Fruit fly (Drosophila melanogaster) whole organism, prepupa: Measurements from ENCODE around the gene CG5853.
A peak's percentile ranks its signal among the peaks of the same experiment; 100 is the strongest.

Experiments used
- Blimp-1 ChIP-seq: fragments of 200-800 bp; sonication (Bioruptor generic); optimal IDR thresholded peaks from 3 replicates; lab custom pipeline; 2017; ENCODE audit warnings: missing biosample characterization, missing genetic modification characterization, mild to moderate bottlenecking, moderate library complexity, missing genetic modification reagents
- CG10631 ChIP-seq: fragments of 200-800 bp; sonication (Bioruptor generic); optimal IDR thresholded peaks from 2 replicates; lab custom pipeline; 2016; ENCODE audit warnings: missing biosample characterization, missing genetic modification characterization
- CG10669 ChIP-seq: fragments of 200-800 bp; sonication (Bioruptor generic); optimal IDR thresholded peaks from 3 replicates; lab custom pipeline; 2018; ENCODE audit warnings: missing biosample characterization, mild to moderate bottlenecking, missing genetic modification characterization, moderate library complexity
- CG11294 ChIP-seq: fragments of 200-800 bp; sonication (Bioruptor generic); IDR thresholded peaks from 2 replicates; pipeline ENCODE4 v1.3.6; 2022; ENCODE audit warnings: missing biosample characterization, missing genetic modification characterization
- CG11762 ChIP-seq: fragments of 200-800 bp; sonication (Bioruptor generic); optimal IDR thresholded peaks from 3 replicates; lab custom pipeline; 2016; ENCODE audit warnings: missing biosample characterization, missing genetic modification characterization; ENCODE audit not compliant: insufficient read depth
- CG11902 ChIP-seq: fragments of 200-800 bp; sonication (Bioruptor generic); optimal IDR thresholded peaks from 3 replicates; lab custom pipeline; 2016; ENCODE audit warnings: missing biosample characterization, missing genetic modification characterization
- CG15336 ChIP-seq: fragments of 200-800 bp; sonication (Bioruptor generic); IDR thresholded peaks from 2 replicates; pipeline ENCODE4 v1.3.6; 2022; ENCODE audit warnings: missing biosample characterization, missing genetic modification characterization
- CG1621 ChIP-seq: fragments of 200-800 bp; sonication (Bioruptor generic); optimal IDR thresholded peaks from 3 replicates; lab custom pipeline; 2018; ENCODE audit warnings: missing biosample characterization, mild to moderate bottlenecking, missing genetic modification characterization
- CG16779 ChIP-seq: fragments of 200-800 bp; sonication (Bioruptor generic); optimal IDR thresholded peaks from 3 replicates; lab custom pipeline; 2017; ENCODE audit warnings: missing biosample characterization, mild to moderate bottlenecking, missing genetic modification characterization
- CG31627 ChIP-seq: fragments of 200-800 bp; sonication (Bioruptor generic); optimal IDR thresholded peaks from 3 replicates; lab custom pipeline; 2016; ENCODE audit warnings: missing biosample characterization, missing genetic modification characterization
- CG32006 ChIP-seq: fragments of 200-800 bp; sonication (Bioruptor generic); optimal IDR thresholded peaks from 3 replicates; lab custom pipeline; 2017; ENCODE audit warnings: missing biosample characterization, mild to moderate bottlenecking, missing genetic modification characterization
- CG34406 ChIP-seq: fragments of 200-800 bp; sonication (Bioruptor generic); optimal IDR thresholded peaks from 3 replicates; lab custom pipeline; 2016; ENCODE audit warnings: missing biosample characterization, missing genetic modification characterization
- CG3919 ChIP-seq: fragments of 200-800 bp; sonication (Bioruptor generic); optimal IDR thresholded peaks from 3 replicates; lab custom pipeline; 2016; ENCODE audit warnings: missing biosample characterization, missing genetic modification characterization
- CG6163 ChIP-seq: fragments of 200-800 bp; sonication (Bioruptor generic); IDR thresholded peaks from 3 replicates; pipeline ENCODE4 v1.3.6; 2022; ENCODE audit warnings: missing biosample characterization, missing genetic modification characterization
- CG6276 ChIP-seq: fragments of 200-800 bp; sonication (Bioruptor generic); optimal IDR thresholded peaks from 2 replicates; lab custom pipeline; 2017; ENCODE audit warnings: missing biosample characterization, mild to moderate bottlenecking, missing genetic modification characterization
- CG6792 ChIP-seq: fragments of 200-800 bp; sonication (Bioruptor generic); optimal IDR thresholded peaks from 3 replicates; lab custom pipeline; 2016; ENCODE audit warnings: missing biosample characterization, missing genetic modification characterization
- CG6854 ChIP-seq: fragments of 200-800 bp; sonication (Bioruptor generic); optimal IDR thresholded peaks from 2 replicates; lab custom pipeline; 2017; ENCODE audit warnings: missing biosample characterization, mild to moderate bottlenecking, missing genetic modification characterization
- CG7368 ChIP-seq: fragments of 200-800 bp; sonication (Bioruptor generic); optimal IDR thresholded peaks from 3 replicates; lab custom pipeline; 2016; ENCODE audit warnings: missing biosample characterization, missing genetic modification characterization
- CG8119 ChIP-seq: fragments of 200-800 bp; sonication (Bioruptor generic); IDR thresholded peaks from 3 replicates; pipeline ENCODE4 v1.3.6; 2022; ENCODE audit warnings: missing biosample characterization, missing genetic modification characterization
- CG8319 ChIP-seq: fragments of 200-800 bp; sonication (Bioruptor generic); optimal IDR thresholded peaks from 3 replicates; lab custom pipeline; 2016; ENCODE audit warnings: missing biosample characterization, missing genetic modification characterization
- CG8632 ChIP-seq: fragments of 200-800 bp; sonication (Bioruptor generic); optimal IDR thresholded peaks from 3 replicates; lab custom pipeline; 2016; ENCODE audit warnings: missing biosample characterization, missing genetic modification characterization
- CG9139 ChIP-seq: fragments of 200-800 bp; sonication (Bioruptor generic); optimal IDR thresholded peaks from 3 replicates; lab custom pipeline; 2017; ENCODE audit warnings: missing biosample characterization, mild to moderate bottlenecking, missing genetic modification characterization
- Eip93F ChIP-seq: fragments of 200-800 bp; sonication (Bioruptor generic); optimal IDR thresholded peaks from 2 replicates; lab custom pipeline; 2016; ENCODE audit warnings: missing biosample characterization, mild to moderate bottlenecking, missing genetic modification characterization
- Ets21C ChIP-seq: fragments of 200-800 bp; sonication (Bioruptor generic); optimal IDR thresholded peaks from 3 replicates; lab custom pipeline; 2016; ENCODE audit warnings: missing biosample characterization, missing genetic modification characterization
- Ets96B ChIP-seq: fragments of 200-800 bp; optimal IDR thresholded peaks from 2 replicates; lab custom pipeline; 2019; ENCODE audit warnings: missing biosample characterization, mild to moderate bottlenecking, missing genetic modification characterization, moderate library complexity
- Gug ChIP-seq: fragments of 200-800 bp; sonication (Bioruptor generic); IDR thresholded peaks from 2 replicates; pipeline ENCODE4 v1.3.6; 2022; ENCODE audit warnings: missing biosample characterization, missing genetic modification characterization
- Hr38 ChIP-seq: sonication (Bioruptor generic); optimal IDR thresholded peaks from 2 replicates; lab custom pipeline; 2016; ENCODE audit warnings: missing biosample characterization, missing genetic modification characterization
- Hr4 ChIP-seq: fragments of 200-800 bp; sonication (Bioruptor generic); optimal IDR thresholded peaks from 3 replicates; lab custom pipeline; 2016; ENCODE audit warnings: missing biosample characterization, missing genetic modification characterization
- Lpt ChIP-seq: fragments of 200-800 bp; sonication (Bioruptor generic); optimal IDR thresholded peaks from 3 replicates; lab custom pipeline; 2016; ENCODE audit warnings: missing biosample characterization, missing genetic modification characterization
- OdsH ChIP-seq: fragments of 200-800 bp; sonication (Bioruptor generic); optimal IDR thresholded peaks from 3 replicates; lab custom pipeline; 2016; ENCODE audit warnings: missing biosample characterization, missing genetic modification characterization
- Smox ChIP-seq: fragments of 200-800 bp; sonication (Bioruptor generic); optimal IDR thresholded peaks from 3 replicates; lab custom pipeline; 2016; ENCODE audit warnings: missing biosample characterization, missing genetic modification characterization
- Sox102F ChIP-seq: fragments of 200-800 bp; sonication (Bioruptor generic); optimal IDR thresholded peaks from 2 replicates; lab custom pipeline; 2016; ENCODE audit warnings: missing biosample characterization, mild to moderate bottlenecking, missing genetic modification characterization
- Sox14 ChIP-seq: fragments of 200-800 bp; sonication (Bioruptor generic); optimal IDR thresholded peaks from 3 replicates; lab custom pipeline; 2016; ENCODE audit warnings: missing biosample characterization, missing genetic modification characterization
- acj6 ChIP-seq: fragments of 200-800 bp; sonication (Bioruptor generic); optimal IDR thresholded peaks from 3 replicates; lab custom pipeline; 2016; ENCODE audit warnings: missing biosample characterization, missing genetic modification characterization
- cyc ChIP-seq: fragments of 200-800 bp; sonication (Bioruptor generic); optimal IDR thresholded peaks from 3 replicates; lab custom pipeline; 2016; ENCODE audit warnings: missing biosample characterization, missing genetic modification characterization
- dsx ChIP-seq: fragments of 200-800 bp; optimal IDR thresholded peaks from 3 replicates; lab custom pipeline; 2019; ENCODE audit warnings: missing biosample characterization, mild to moderate bottlenecking, missing genetic modification characterization, moderate library complexity; ENCODE audit not compliant: poor library complexity, severe bottlenecking
- esn ChIP-seq: fragments of 200-800 bp; sonication (Bioruptor generic); optimal IDR thresholded peaks from 2 replicates; lab custom pipeline; 2016; ENCODE audit warnings: missing biosample characterization, mild to moderate bottlenecking, missing genetic modification characterization, moderate library complexity
- fd85E ChIP-seq: fragments of 200-800 bp; sonication (Bioruptor generic); optimal IDR thresholded peaks from 3 replicates; lab custom pipeline; 2016; ENCODE audit warnings: missing biosample characterization, missing genetic modification characterization
- fkh ChIP-seq: fragments of 200-800 bp; sonication (Bioruptor generic); optimal IDR thresholded peaks from 3 replicates; lab custom pipeline; 2017; ENCODE audit warnings: missing biosample characterization, mild to moderate bottlenecking, missing genetic modification characterization, moderate library complexity
- lz ChIP-seq: fragments of 200-800 bp; sonication (Bioruptor generic); optimal IDR thresholded peaks from 3 replicates; lab custom pipeline; 2016; ENCODE audit warnings: missing biosample characterization, missing genetic modification characterization
- net ChIP-seq: fragments of 200-800 bp; sonication (Bioruptor generic); optimal IDR thresholded peaks from 3 replicates; lab custom pipeline; 2016; ENCODE audit warnings: missing biosample characterization, missing genetic modification characterization
- pdm3 ChIP-seq: fragments of 200-800 bp; sonication (Bioruptor generic); optimal IDR thresholded peaks from 3 replicates; lab custom pipeline; 2016; ENCODE audit warnings: missing biosample characterization, missing genetic modification characterization
- salr ChIP-seq, 2 experiments: fragments of 200-800 bp; sonication (Bioruptor generic); optimal IDR thresholded peaks; 3 replicates each; lab custom pipeline; 2016 to 2018; ENCODE audit warnings: missing biosample characterization in 2 of 2, missing genetic modification characterization in 2 of 2, mild to moderate bottlenecking in 1 of 2
- topi ChIP-seq: fragments of 200-800 bp; sonication (Bioruptor generic); optimal IDR thresholded peaks from 3 replicates; lab custom pipeline; 2016; ENCODE audit warnings: missing biosample characterization, missing genetic modification characterization

CG5853 gene

dm6 chr2L:9956993-9957652, 9.7 kb upstream of the CG5853 start, which contains the start of the genes CG4658 and CG5846 (continued):
- peak; percentile 90 for TF ChIP-seq CG7368 (GFP tag; lab: Kevin White, UChicago)
- TF ChIP-seq OdsH: peak; percentile 96
- TF ChIP-seq CG3919 (GFP tag; lab: Kevin White, UChicago): peak; percentile 94
- peak; percentile 93 for TF ChIP-seq Smox
- TF ChIP-seq esn (GFP tag; lab: Kevin White, UChicago): peak; percentile 97
- no peak for TF ChIP-seq Eip93F (GFP tag; lab: Kevin White, UChicago)
- peak; percentile 95 for TF ChIP-seq CG34406 (GFP tag; lab: Kevin White, UChicago)
- TF ChIP-seq CG8632 (GFP tag; lab: Kevin White, UChicago): peak; percentile 96
- TF ChIP-seq lz (GFP tag; lab: Kevin White, UChicago): peak; percentile 93
- TF ChIP-seq CG8119 (GFP tag; lab: Robert Waterston, UW): peak; percentile 95
- TF ChIP-seq CG6276 (GFP tag; lab: Kevin White, UChicago): no peak
- TF ChIP-seq CG10669: peak; percentile 90
- peak; percentile 91 for TF ChIP-seq net (GFP tag; lab: Kevin White, UChicago)
- TF ChIP-seq Ets21C (GFP tag; lab: Kevin White, UChicago): peak; percentile 86
- TF ChIP-seq, all 60 proteins: peak for 53

- no peak for TF ChIP-seq dsx (GFP tag; lab: Kevin White, UChicago)
- no peak for TF ChIP-seq CG16779
- no peak for TF ChIP-seq cyc
- no peak for TF ChIP-seq CG6854 (GFP tag; lab: Kevin White, UChicago)
- no peak for TF ChIP-seq Blimp-1 (GFP tag; lab: Kevin White, UChicago)
- TF ChIP-seq CG11762 (GFP tag; lab: Kevin White, UChicago): no peak
- no peak for TF ChIP-seq net (GFP tag; lab: Kevin White, UChicago)
- no peak for TF ChIP-seq CG6792 (GFP tag; lab: Kevin White, UChicago)
Observed at dm6 chr2L:9954696-9955095, 7.2 kb upstream of the CG5853 start.

DNA sequence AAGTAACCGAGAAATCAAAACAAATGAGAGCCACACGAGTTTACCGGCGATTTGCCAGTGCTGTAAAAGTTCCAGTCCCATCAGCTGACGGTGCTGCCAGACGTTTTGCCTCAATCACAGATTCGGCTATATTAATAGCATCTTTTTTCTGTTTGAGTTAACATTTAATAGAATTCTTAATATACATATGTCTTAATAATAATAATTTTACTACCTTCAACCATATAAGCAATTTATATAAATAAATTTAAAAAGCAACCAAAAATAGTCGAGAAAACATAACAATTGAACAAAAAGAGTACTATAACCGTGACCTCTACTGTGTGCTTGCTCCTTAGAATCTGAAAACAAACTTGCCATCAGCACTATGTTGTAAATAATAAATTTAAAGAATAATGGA, 6.7 kb upstream of the CG5853 start, which contains the start of the genes CG13126 and CG4709:
CG13126 (minus strand) TSS at position 63 of the 400 bp plus-strand sequence.
CG4709 (plus strand) TSS at position 207 of the 400 bp plus-strand sequence.
- peak; percentile 88 for TF ChIP-seq CG34406 (GFP tag; lab: Kevin White, UChicago)
- peak; percentile 92 for TF ChIP-seq Gug (GFP tag; lab: Robert Waterston, UW)
- TF ChIP-seq CG15336: peak; percentile 94
- peak; percentile 96 for TF ChIP-seq dsx (GFP tag; lab: Kevin White, UChicago)
- peak; percentile 90 for TF ChIP-seq CG32006 (GFP tag; lab: Kevin White, UChicago)
- peak; percentile 86 for TF ChIP-seq CG8319 (GFP tag; lab: Kevin White, UChicago)
- peak; percentile 86 for TF ChIP-seq CG11762 (GFP tag; lab: Kevin White, UChicago)
- peak; percentile 74 for TF ChIP-seq Sox14
- TF ChIP-seq CG6276 (GFP tag; lab: Kevin White, UChicago): peak; percentile 88
- TF ChIP-seq CG7368 (GFP tag; lab: Kevin White, UChicago): peak; percentile 88
- peak; percentile 85 for TF ChIP-seq Sox102F (GFP tag; lab: Kevin White, UChicago)
- peak; percentile 92 for TF ChIP-seq net (GFP tag; lab: Kevin White, UChicago)
- peak; percentile 74 for TF ChIP-seq lz (GFP tag; lab: Kevin White, UChicago)
- TF ChIP-seq fkh (GFP tag; lab: Kevin White, UChicago): peak; percentile 67
- peak; percentile 93 for TF ChIP-seq acj6 (GFP tag; lab: Kevin White, UChicago)
- TF ChIP-seq Lpt: peak; percentile 82
- TF ChIP-seq cyc: peak; percentile 86
- peak; percentile 81 for TF ChIP-seq Hr4
- no peak for TF ChIP-seq Hr38 (GFP tag; lab: Kevin White, UChicago)
- peak; percentile 90 for TF ChIP-seq CG10669
- peak; percentile 95 for TF ChIP-seq Ets96B (tag; lab: Kevin White, UChicago)
- peak; percentile 94 for TF ChIP-seq CG3919 (GFP tag; lab: Kevin White, UChicago)
- peak; percentile 82 for TF ChIP-seq CG11294 (GFP tag; lab: Robert Waterston, UW)
- TF ChIP-seq CG31627: peak; percentile 65
- TF ChIP-seq fd85E: peak; percentile 67
- peak; percentile 90 for TF ChIP-seq esn (GFP tag; lab: Kevin White, UChicago)
- TF ChIP-seq salr (GFP tag; optimal IDR thresholded peaks at IDR 0.05; lab: Kevin White, UChicago): peak; percentile 61 to 75
- peak; percentile 93 for TF ChIP-seq CG10631 (GFP tag; lab: Kevin White, UChicago)
- peak; percentile 83 for TF ChIP-seq pdm3 (GFP tag; lab: Kevin White, UChicago)
- TF ChIP-seq topi (GFP tag; lab: Kevin White, UChicago): peak; percentile 85
- TF ChIP-seq CG9139 (GFP tag; lab: Kevin White, UChicago): peak; percentile 84
- peak; percentile 90 for TF ChIP-seq CG6163 (GFP tag; lab: Robert Waterston, UW)
- peak; percentile 79 for TF ChIP-seq CG6854 (GFP tag; lab: Kevin White, UChicago)
- peak; percentile 79 for TF ChIP-seq Blimp-1 (GFP tag; lab: Kevin White, UChicago)
- TF ChIP-seq CG11902 (GFP tag; lab: Kevin White, UChicago): peak; percentile 75
- TF ChIP-seq CG1621 (tag; lab: Kevin White, UChicago): peak; percentile 65
- TF ChIP-seq CG16779: peak; percentile 80
